Worm (Caenorhabditis elegans): ENCODE measurements around the gene srd-36.

srd-36 gene

DNA sequence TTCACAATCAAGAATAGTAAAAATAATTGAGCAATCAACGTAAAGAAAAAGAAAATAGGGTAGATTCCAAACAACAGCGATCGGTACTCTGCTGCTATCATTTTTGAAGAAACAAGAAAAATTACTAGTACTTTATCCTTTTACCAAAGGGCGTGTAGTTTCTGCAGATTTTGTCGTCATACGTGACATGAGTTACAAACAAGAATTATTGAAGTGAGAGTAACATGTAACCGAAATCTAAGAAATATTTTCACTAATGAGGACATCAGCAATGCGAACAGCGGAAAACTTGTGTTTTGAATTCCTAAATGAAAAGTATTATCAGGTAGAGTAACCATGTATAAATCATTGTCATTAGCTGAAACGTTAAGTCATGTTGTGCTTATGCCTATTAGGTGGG, at the start of gene srd-36:
Gene srd-36, minus strand, starts transcription at position 101 of the 400 bp plus-strand sequence.
- TF ChIP-seq dao-5 (tag; optimal IDR thresholded peaks at IDR 0.05): no peak
- no peak for TF ChIP-seq him-1 (tag; optimal IDR thresholded peaks at IDR 0.05)
- no peak for TF ChIP-seq W03F9.2 (tag; optimal IDR thresholded peaks at IDR 0.05)

DNA sequence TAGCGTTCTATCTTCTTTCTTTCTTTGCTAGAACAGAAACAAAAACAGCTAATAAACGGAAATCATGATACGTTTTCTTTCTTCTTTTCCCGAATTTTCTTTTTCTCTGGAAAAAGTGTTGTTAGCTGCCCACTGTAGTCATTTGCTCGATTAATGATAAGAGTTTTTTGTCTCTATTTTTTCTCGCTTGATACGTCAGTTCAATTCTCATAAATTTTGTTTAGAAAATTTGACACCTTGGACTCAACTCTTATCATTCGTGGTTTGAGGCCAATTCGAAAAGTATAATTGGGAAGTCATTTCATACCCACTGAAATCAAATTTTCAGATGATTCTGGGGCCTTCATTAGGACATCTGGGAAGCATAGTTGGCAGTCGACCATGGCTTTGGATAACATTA, 47.3 kb upstream of the srd-36 start:
- TF ChIP-seq W03F9.2 (tag; optimal IDR thresholded peaks at IDR 0.05) (no peak), dao-5 (tag; optimal IDR thresholded peaks at IDR 0.05) (no peak)

DNA sequence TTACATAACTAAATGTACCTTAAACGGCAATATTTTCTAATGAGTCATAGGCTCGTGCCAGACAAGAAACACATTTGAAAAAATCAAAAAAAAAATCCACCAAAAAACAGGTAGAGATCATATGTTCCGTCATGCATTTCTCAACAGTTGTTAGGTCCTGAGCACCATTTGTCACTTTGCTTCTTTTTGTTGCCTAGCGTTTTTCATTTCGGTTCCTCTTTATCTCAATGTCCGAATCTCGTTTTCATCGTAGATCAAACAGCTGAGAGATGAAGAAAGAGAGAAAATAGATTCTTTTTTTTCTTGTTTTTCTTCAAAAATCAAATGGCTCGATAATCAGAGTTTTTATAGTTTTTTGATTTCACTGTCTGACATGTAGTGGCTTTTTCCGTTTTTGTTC, 46.4 kb upstream of the srd-36 start:
- TF ChIP-seq W03F9.2 (tag; optimal IDR thresholded peaks at IDR 0.05) (no peak), dao-5 (tag; optimal IDR thresholded peaks at IDR 0.05) (no peak), him-1 (tag; optimal IDR thresholded peaks at IDR 0.05) (no peak)

DNA sequence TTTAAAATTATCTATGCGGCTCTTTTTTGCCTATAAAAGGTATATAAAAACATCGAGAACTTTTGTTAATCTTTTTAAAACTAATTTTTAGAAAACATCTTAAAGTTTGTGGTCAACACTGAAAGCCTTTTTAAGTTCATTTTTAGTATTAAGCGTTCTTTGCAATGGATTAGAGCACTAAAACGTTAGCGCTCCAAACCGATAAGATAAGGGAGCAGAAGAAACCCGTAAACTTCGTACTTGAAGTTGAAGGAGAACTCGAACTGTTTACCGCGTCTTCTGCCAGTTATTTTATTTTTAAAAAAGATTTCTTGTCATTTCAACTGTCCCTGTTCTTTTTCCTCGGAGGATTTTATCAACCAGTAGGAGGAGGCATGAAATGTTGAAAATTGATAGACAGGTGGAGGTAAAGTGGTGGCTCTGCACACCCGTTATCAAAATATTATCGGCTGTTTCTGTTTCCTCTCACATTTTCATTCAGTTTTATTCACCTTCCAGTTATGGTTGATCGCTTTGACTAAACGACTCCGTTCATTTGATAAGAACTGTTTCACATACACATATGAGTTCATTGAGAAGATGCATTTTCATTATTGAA, 44.6 kb upstream of the srd-36 start:
- TF ChIP-seq him-1 (tag; optimal IDR thresholded peaks at IDR 0.05): no peak
- no peak for TF ChIP-seq dao-5 (tag; optimal IDR thresholded peaks at IDR 0.05)
- no peak for TF ChIP-seq W03F9.2 (tag; optimal IDR thresholded peaks at IDR 0.05)

DNA sequence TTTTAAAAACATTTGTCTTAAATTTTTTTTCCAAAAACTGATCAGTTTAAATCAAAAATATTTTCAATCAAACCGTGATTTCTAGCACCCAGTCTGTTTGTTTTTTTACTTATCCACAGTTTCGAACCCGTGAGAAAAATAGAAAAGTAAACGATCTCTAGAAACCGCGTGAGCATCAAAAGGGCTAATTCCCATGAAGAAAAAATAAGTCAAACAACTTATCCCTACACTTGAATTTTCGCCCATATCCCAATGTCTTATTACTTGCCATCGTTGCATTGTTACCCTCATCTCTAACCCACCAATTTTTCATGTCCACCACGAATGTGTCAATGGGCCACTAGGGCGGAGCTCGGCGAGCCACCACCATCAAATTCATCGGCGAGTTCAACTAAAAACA, 43.2 kb upstream of the srd-36 start, which contains the start of gene ptr-24:
Gene ptr-24, plus strand, starts transcription at position 301 of the 400 bp plus-strand sequence.
- TF ChIP-seq W03F9.2 (tag; optimal IDR thresholded peaks at IDR 0.05) (no peak), dao-5 (tag; optimal IDR thresholded peaks at IDR 0.05) (no peak), him-1 (tag; optimal IDR thresholded peaks at IDR 0.05) (no peak)

DNA sequence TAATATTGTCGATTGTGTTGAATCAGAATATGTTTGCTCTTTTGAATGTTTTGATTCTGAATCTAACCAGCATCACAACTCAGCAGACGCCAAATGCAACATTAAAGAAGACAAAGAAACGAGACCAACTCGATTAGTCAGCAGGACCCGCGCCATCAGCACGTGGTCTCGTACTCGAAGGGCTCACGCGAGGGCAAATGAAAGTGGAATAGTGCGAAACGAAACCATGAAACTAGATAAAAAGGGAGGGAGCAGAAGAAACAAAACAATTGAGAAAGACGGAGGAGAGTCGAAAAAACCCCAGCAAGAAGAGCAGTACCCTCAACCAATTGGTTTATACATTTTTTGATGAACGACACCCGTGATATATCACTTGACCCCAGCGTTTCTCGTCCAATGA, 42.4 kb upstream of the srd-36 start:
- TF ChIP-seq dao-5 (tag; optimal IDR thresholded peaks at IDR 0.05) (no peak), W03F9.2 (tag; optimal IDR thresholded peaks at IDR 0.05) (no peak), him-1 (tag; optimal IDR thresholded peaks at IDR 0.05) (no peak)

DNA sequence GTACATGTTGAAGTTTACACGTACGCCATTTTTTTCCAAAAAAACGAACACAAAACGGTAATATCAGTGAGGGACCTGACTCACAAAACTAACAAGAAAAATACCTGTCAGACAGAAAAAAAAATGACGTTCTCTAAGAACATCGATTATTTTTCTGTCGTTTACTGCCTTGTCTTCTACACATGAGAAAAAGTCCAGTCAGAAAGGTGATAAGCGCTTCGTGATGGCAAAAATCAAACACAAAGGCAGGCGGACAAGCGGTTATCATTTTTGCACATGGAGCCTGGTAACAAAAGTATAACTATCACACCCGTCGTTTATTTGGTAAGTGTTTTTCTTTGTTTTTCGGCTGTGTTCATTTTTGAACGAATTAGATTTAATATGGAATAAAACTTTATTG, 39.3 kb upstream of the srd-36 start, which contains the start of gene F46G10.4:
Gene F46G10.4, plus strand, starts transcription at position 212 of the 400 bp plus-strand sequence.
- no peak for TF ChIP-seq him-1 (tag; optimal IDR thresholded peaks at IDR 0.05)
- no peak for TF ChIP-seq dao-5 (tag; optimal IDR thresholded peaks at IDR 0.05)
- TF ChIP-seq W03F9.2 (tag; optimal IDR thresholded peaks at IDR 0.05): peak; percentile 13

DNA sequence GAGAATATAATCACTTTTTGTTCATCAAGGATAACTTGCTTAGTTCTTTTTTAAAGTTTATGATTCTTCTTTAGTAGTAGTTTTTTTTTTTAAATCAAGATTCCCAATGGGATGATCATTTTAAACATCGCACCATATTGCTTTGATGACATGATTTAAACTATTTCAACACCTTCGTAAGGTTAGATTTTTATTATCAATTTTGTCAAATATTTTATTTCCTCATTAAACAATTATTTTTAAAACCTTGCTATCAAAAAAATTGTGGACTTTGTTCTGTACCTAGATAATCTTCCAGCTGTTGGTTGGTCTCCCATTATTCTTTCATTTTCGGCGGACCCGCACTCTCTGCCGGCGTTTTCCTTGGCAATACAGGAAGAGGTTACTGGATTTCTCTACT, 36.8 kb upstream of the srd-36 start, which contains the start of gene sir-2.3:
Gene sir-2.3, plus strand, starts transcription at position 301 of the 400 bp plus-strand sequence.
- TF ChIP-seq dao-5 (tag; optimal IDR thresholded peaks at IDR 0.05): no peak
- TF ChIP-seq W03F9.2 (tag; optimal IDR thresholded peaks at IDR 0.05): no peak
- TF ChIP-seq him-1 (tag; optimal IDR thresholded peaks at IDR 0.05): no peak

DNA sequence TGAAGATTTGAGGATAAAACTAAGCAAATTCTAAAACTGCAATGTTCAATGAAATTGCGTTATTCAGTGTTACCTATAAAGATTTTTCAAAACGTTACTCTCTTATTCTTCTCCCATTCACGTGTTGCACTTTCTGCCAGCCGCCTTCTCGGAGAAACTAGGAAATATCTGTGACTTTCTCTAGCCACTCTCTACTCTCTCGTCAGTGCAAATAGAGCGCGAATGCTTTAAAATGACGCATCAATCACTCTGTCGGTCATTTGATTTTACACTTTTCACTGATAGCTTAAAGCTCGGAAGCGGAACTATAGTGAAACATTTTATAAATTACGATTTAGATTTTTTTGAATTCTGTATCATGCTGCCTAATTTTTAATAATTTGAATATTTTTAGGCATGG, 34.3 kb upstream of the srd-36 start:
- TF ChIP-seq W03F9.2 (tag; optimal IDR thresholded peaks at IDR 0.05) (peak; percentile 63), dao-5 (tag; optimal IDR thresholded peaks at IDR 0.05) (no peak), him-1 (tag; optimal IDR thresholded peaks at IDR 0.05) (no peak)

DNA sequence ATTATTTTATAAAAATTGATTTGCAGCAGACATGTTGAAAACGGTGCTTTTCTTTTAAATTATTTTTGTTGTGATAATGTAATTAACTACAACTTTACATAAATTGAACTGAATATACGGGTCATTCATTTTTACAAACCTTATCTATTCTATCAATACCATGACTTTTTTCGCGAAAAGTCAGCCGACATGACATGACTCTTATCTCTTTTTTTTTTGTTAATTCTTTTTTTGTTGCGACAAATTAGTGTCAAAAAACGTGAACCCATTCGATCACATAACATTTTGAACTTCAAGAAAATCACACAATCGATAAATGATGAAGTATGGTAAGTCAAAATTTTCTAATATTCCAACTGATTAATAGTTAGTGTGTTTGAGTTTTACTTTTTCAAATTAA, 33.5 kb upstream of the srd-36 start, which contains the start of gene sir-2.2:
Gene sir-2.2, plus strand, starts transcription at position 34 of the 400 bp plus-strand sequence.
- TF ChIP-seq dao-5 (tag; optimal IDR thresholded peaks at IDR 0.05) (no peak), him-1 (tag; optimal IDR thresholded peaks at IDR 0.05) (no peak), W03F9.2 (tag; optimal IDR thresholded peaks at IDR 0.05) (no peak)

DNA sequence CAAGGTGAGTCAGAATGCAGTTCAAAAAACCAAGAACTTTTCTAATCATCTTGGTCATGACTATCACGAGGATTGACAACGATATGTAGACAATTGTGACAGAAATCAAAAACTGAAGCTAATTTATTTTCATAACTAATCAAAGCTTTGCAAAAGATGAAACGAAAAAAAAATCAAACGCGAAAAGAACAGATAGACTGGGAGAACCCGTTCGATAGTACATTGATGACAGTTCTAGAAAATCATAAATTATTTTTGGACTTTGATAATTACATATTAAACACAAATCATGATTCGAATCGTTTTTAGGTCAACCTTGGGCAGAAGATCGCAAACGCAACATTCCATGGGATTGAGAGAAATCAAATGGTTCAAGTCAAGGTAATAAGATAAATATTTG, 30.5 kb upstream of the srd-36 start:
- TF ChIP-seq W03F9.2 (tag; optimal IDR thresholded peaks at IDR 0.05): no peak
- no peak for TF ChIP-seq dao-5 (tag; optimal IDR thresholded peaks at IDR 0.05)
- no peak for TF ChIP-seq him-1 (tag; optimal IDR thresholded peaks at IDR 0.05)

DNA sequence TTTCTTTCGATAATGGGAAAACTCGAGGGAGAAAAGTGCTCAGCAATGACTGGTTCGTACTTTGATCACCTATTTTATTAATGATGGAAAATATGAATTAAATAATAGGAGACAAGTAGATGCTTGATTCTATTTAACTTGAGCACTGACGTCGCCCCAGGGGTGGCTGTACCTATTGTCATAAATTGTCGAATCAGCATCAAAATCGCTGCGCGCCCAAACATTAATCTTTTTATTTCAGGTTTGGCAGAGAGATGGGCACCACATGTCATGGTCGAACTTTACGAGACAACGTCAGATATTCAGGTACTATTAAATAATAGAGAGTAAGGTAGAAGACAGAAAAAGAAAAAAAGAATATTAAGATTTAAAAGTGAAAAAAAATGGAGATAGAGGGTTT, 29.8 kb upstream of the srd-36 start:
- TF ChIP-seq him-1 (tag; optimal IDR thresholded peaks at IDR 0.05) (no peak), W03F9.2 (tag; optimal IDR thresholded peaks at IDR 0.05) (no peak), dao-5 (tag; optimal IDR thresholded peaks at IDR 0.05) (no peak)

DNA sequence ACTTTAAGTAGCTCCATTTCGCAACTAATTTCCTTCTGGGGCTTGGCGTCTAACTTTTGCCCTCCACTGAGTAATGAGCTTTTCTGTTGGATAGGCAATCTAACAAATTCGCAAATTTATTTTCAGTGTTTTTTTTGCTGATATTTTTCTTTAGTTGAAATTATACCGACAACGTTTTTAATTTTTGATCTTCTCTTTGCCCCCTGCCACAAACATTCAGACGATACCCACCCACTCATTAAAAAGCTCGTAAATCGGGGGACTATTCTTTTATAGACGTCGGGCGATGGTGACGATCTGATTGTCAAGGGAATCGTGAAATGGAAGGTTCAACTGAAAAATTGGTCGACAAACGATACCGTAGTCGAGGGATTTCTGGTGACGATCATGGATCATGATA, 29.1 kb upstream of the srd-36 start:
- TF ChIP-seq dao-5 (tag; optimal IDR thresholded peaks at IDR 0.05) (no peak), him-1 (tag; optimal IDR thresholded peaks at IDR 0.05) (no peak), W03F9.2 (tag; optimal IDR thresholded peaks at IDR 0.05) (no peak)

DNA sequence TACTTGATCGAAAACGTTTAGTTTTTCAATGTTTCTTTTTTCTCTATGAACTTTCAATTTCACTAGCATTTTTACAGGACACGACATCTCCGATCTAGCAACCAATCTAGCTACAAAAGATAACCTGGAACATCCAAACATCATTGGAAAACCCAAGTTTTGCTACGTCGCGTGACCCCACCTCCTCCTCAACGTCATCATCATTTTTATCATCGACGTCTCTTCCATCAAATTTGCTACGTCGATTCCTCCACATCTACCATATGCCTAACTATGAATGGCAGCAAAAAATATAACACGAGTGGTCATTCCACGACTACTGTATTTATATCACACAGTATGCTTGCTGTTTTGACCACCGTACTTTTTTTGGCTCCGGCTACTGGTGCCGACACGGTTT, 28.3 kb upstream of the srd-36 start, which contains the start of gene F46G10.2:
Gene F46G10.2, plus strand, starts transcription at position 78 of the 400 bp plus-strand sequence.
- TF ChIP-seq W03F9.2 (tag; optimal IDR thresholded peaks at IDR 0.05): no peak

DNA sequence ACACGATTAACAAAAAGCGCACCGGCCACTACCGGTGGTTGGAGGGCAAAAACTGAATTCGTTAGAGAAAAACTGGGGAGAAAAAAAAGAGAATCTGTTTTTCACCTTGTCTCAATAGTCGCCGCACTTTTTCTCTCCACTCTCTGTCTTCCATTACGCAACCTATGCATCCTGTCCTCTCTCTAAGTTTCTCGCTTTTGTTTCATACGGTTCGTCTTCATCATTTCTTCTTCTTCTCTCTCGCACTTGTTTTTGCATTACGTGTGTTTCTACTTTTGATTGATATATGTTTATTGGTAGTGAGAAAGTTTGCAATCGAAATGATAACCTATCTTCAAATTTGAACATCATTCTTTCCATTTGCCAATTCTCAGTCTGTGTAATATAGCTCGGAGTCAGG, 26.0 kb upstream of the srd-36 start:
- TF ChIP-seq dao-5 (tag; optimal IDR thresholded peaks at IDR 0.05) (no peak), him-1 (tag; optimal IDR thresholded peaks at IDR 0.05) (no peak), W03F9.2 (tag; optimal IDR thresholded peaks at IDR 0.05) (no peak)

Measured in whole organism, L4/young adult.